Worm (Caenorhabditis elegans) whole organism, L4/young adult: Measurements from ENCODE around the gene Y45G12C.1.

Experiments
- dao-5 ChIP-seq: sonication (generic microtip); optimal IDR thresholded peaks from 2 replicates; lab custom pipeline; 2016; ENCODE audit warnings: missing genotype, missing genetic modification characterization, moderate library complexity, missing compliant biosample characterization
- him-1 ChIP-seq: sonication (generic microtip); optimal IDR thresholded peaks from 2 replicates; lab custom pipeline; 2016; ENCODE audit warnings: missing genotype, missing genetic modification reagents, missing genetic modification characterization, missing compliant biosample characterization

ce11 chrV:2580598-2580997, 15.1 kb downstream of the Y45G12C.1 start, which contains the start of gene C29G2.3:
- TF ChIP-seq dao-5 (tag; lab: Kevin White, UChicago) = no peak
- no peak for TF ChIP-seq him-1
